Worm (Caenorhabditis elegans) whole organism, late embryonic: Measurements from ENCODE around the gene Y7A5A.20.

Experiments used
- C08G9.2 ChIP-seq: sonication (generic microtip); optimal IDR thresholded peaks from 2 replicates; lab custom pipeline; 2016; ENCODE audit warnings: mild to moderate bottlenecking, missing genetic modification characterization, moderate library complexity, missing compliant biosample characterization
- C38D4.7 ChIP-seq: fragments of 200-800 bp; sonication (Bioruptor generic); optimal IDR thresholded peaks from 2 replicates; lab custom pipeline; 2018; ENCODE audit warnings: mild to moderate bottlenecking, missing genetic modification characterization, moderate library complexity, missing compliant biosample characterization
- K02D7.2 ChIP-seq: sonication (generic microtip); optimal IDR thresholded peaks from 2 replicates; lab custom pipeline; 2017; ENCODE audit warnings: mild to moderate bottlenecking, missing genetic modification characterization, missing compliant biosample characterization
- K09A11.1 ChIP-seq: sonication (generic microtip); optimal IDR thresholded peaks from 2 replicates; lab custom pipeline; 2017; ENCODE audit warnings: antibody characterized with exemption, mild to moderate bottlenecking, missing genetic modification characterization, missing compliant biosample characterization; ENCODE audit not compliant: insufficient read depth
- T23F11.4 ChIP-seq: fragments of 200-800 bp; sonication (Bioruptor generic); optimal IDR thresholded peaks from 2 replicates; lab custom pipeline; 2018; ENCODE audit warnings: mild to moderate bottlenecking, missing genetic modification characterization, missing compliant biosample characterization
- ahr-1 ChIP-seq: sonication (generic microtip); optimal IDR thresholded peaks from 2 replicates; lab custom pipeline; 2016; ENCODE audit warnings: missing genetic modification characterization, missing compliant biosample characterization
- ceh-14 ChIP-seq: sonication (generic microtip); optimal IDR thresholded peaks from 2 replicates; lab custom pipeline; 2016; ENCODE audit warnings: missing genotype, missing genetic modification characterization, missing compliant biosample characterization
- ceh-18 ChIP-seq: sonication (generic microtip); optimal IDR thresholded peaks from 2 replicates; lab custom pipeline; 2016; ENCODE audit warnings: missing genetic modification characterization, missing compliant biosample characterization
- ceh-19 ChIP-seq: fragments of 200-800 bp; sonication (Bioruptor generic); optimal IDR thresholded peaks from 2 replicates; lab custom pipeline; 2018; ENCODE audit warnings: mild to moderate bottlenecking, missing genetic modification characterization, missing compliant biosample characterization
- ceh-24 ChIP-seq: sonication (generic microtip); optimal IDR thresholded peaks from 2 replicates; lab custom pipeline; 2016; ENCODE audit warnings: mild to moderate bottlenecking, missing genetic modification characterization, missing compliant biosample characterization
- ceh-31 ChIP-seq: sonication (generic microtip); optimal IDR thresholded peaks from 2 replicates; lab custom pipeline; 2016; ENCODE audit warnings: missing genetic modification characterization, missing compliant biosample characterization
- ceh-34 ChIP-seq: sonication (generic microtip); optimal IDR thresholded peaks from 2 replicates; lab custom pipeline; 2016; ENCODE audit warnings: mild to moderate bottlenecking, missing genetic modification characterization, missing compliant biosample characterization
- ceh-45 ChIP-seq: fragments of 200-800 bp; sonication (Bioruptor generic); IDR thresholded peaks from 2 replicates; pipeline ENCODE4 v1.3.6; 2022; ENCODE audit warnings: missing genetic modification reagents, missing genetic modification characterization, missing compliant biosample characterization
- ceh-9 ChIP-seq: sonication (generic microtip); optimal IDR thresholded peaks from 2 replicates; lab custom pipeline; 2016; ENCODE audit warnings: mild to moderate bottlenecking, missing genetic modification characterization, inconsistent platforms, missing compliant biosample characterization
- che-1 ChIP-seq: sonication (generic microtip); optimal IDR thresholded peaks from 2 replicates; lab custom pipeline; 2016; ENCODE audit warnings: mild to moderate bottlenecking, missing genetic modification characterization, missing compliant biosample characterization
- dmd-4 ChIP-seq: sonication (generic microtip); optimal IDR thresholded peaks from 2 replicates; lab custom pipeline; 2016; ENCODE audit warnings: borderline replicate concordance, missing genetic modification characterization, missing compliant biosample characterization
- elt-2 ChIP-seq: sonication (generic microtip); optimal IDR thresholded peaks from 2 replicates; lab custom pipeline; 2016; ENCODE audit warnings: missing genetic modification reagents, missing genetic modification characterization, missing compliant biosample characterization
- ets-4 ChIP-seq: sonication (generic microtip); optimal IDR thresholded peaks from 2 replicates; lab custom pipeline; 2016; ENCODE audit warnings: missing genetic modification characterization, missing compliant biosample characterization
- fax-1 ChIP-seq: sonication (generic microtip); optimal IDR thresholded peaks from 2 replicates; lab custom pipeline; 2016; ENCODE audit warnings: missing genotype, missing genetic modification characterization, missing compliant biosample characterization
- hlh-15 ChIP-seq: sonication (generic microtip); optimal IDR thresholded peaks from 2 replicates; lab custom pipeline; 2016; ENCODE audit warnings: missing genetic modification characterization, missing compliant biosample characterization
- hlh-30 ChIP-seq: sonication (generic microtip); optimal IDR thresholded peaks from 2 replicates; lab custom pipeline; 2017; ENCODE audit warnings: antibody characterized with exemption, missing genetic modification characterization, missing compliant biosample characterization; ENCODE audit not compliant: insufficient read depth
- lin-11 ChIP-seq: fragments of 200-800 bp; sonication (Bioruptor generic); optimal IDR thresholded peaks from 2 replicates; lab custom pipeline; 2018; ENCODE audit warnings: mild to moderate bottlenecking, missing genetic modification characterization, missing compliant biosample characterization
- mec-3 ChIP-seq: sonication (generic microtip); optimal IDR thresholded peaks from 2 replicates; lab custom pipeline; 2016; ENCODE audit warnings: borderline replicate concordance, missing genetic modification characterization, missing compliant biosample characterization
- nhr-232 ChIP-seq: sonication (generic microtip); optimal IDR thresholded peaks from 2 replicates; lab custom pipeline; 2016; ENCODE audit warnings: missing genetic modification characterization, missing compliant biosample characterization
- npax-4 ChIP-seq: sonication (generic microtip); optimal IDR thresholded peaks from 2 replicates; lab custom pipeline; 2016; ENCODE audit warnings: missing genetic modification characterization, missing compliant biosample characterization
- pax-1 ChIP-seq: fragments of 150-350 bp; optimal IDR thresholded peaks from 2 replicates; lab custom pipeline; 2014; ENCODE audit warnings: missing biosample characterization, missing genetic modification characterization
- pha-2 ChIP-seq: sonication (generic microtip); optimal IDR thresholded peaks from 2 replicates; lab custom pipeline; 2017; ENCODE audit warnings: mild to moderate bottlenecking, missing genetic modification characterization, missing compliant biosample characterization
- pha-4 ChIP-seq: fragments of 150-350 bp; optimal IDR thresholded peaks from 2 replicates; lab custom pipeline; 2018; ENCODE audit warnings: missing biosample characterization, missing genetic modification reagents, missing genetic modification characterization
- pqm-1 ChIP-seq: sonication (generic microtip); optimal IDR thresholded peaks from 2 replicates; lab custom pipeline; 2016; ENCODE audit warnings: missing genetic modification characterization, missing compliant biosample characterization
- rnt-1 ChIP-seq: sonication (generic microtip); optimal IDR thresholded peaks from 2 replicates; lab custom pipeline; 2016; ENCODE audit warnings: missing genetic modification characterization, missing compliant biosample characterization
- sdc-2 ChIP-seq: sonication (generic microtip); optimal IDR thresholded peaks from 2 replicates; lab custom pipeline; 2016; ENCODE audit warnings: missing genotype, missing genetic modification characterization, missing compliant biosample characterization
- sox-4 ChIP-seq: sonication (generic microtip); optimal IDR thresholded peaks from 2 replicates; lab custom pipeline; 2017; ENCODE audit warnings: mild to moderate bottlenecking, missing genetic modification characterization, inconsistent platforms, missing compliant biosample characterization
- tbx-2 ChIP-seq: sonication (generic microtip); optimal IDR thresholded peaks from 2 replicates; lab custom pipeline; 2016; ENCODE audit warnings: missing genetic modification characterization, missing compliant biosample characterization
- ttx-3 ChIP-seq: sonication (generic microtip); optimal IDR thresholded peaks from 2 replicates; lab custom pipeline; 2016; ENCODE audit warnings: missing genetic modification reagents, missing genetic modification characterization, missing compliant biosample characterization
- unc-55 ChIP-seq: sonication (generic microtip); optimal IDR thresholded peaks from 2 replicates; lab custom pipeline; 2017; ENCODE audit warnings: missing biosample characterization, missing genetic modification reagents, missing genetic modification characterization
- ztf-16 ChIP-seq: sonication (generic microtip); optimal IDR thresholded peaks from 2 replicates; lab custom pipeline; 2017; ENCODE audit warnings: missing genetic modification characterization, missing compliant biosample characterization

The Y7A5A.20 gene

ce11 chrX:15796633-15797032 lies 31.5 kb upstream of the Y7A5A.20 start:
- TF ChIP-seq dmd-4 (tag; lab: Kevin White, UChicago), result no peak
- TF ChIP-seq pha-2 (tag; lab: Kevin White, UChicago), result no peak
- TF ChIP-seq pqm-1, result no peak
- TF ChIP-seq C38D4.7 (GFP tag; lab: Kevin White, UChicago), result no peak
- no peak for TF ChIP-seq hlh-15 (tag; lab: Kevin White, UChicago)
- TF ChIP-seq ahr-1 (tag; lab: Kevin White, UChicago), result no peak
- no peak for TF ChIP-seq fax-1 (tag; lab: Kevin White, UChicago)
- TF ChIP-seq sdc-2 (tag; lab: Kevin White, UChicago), result no peak
- TF ChIP-seq rnt-1 (tag; lab: Kevin White, UChicago), result no peak
- TF ChIP-seq ttx-3 (tag; lab: Kevin White, UChicago), result no peak
- TF ChIP-seq ceh-18, result no peak
- no peak for TF ChIP-seq npax-4
- no peak for TF ChIP-seq K02D7.2 (tag; lab: Kevin White, UChicago)
- no peak for TF ChIP-seq ztf-16 (tag; lab: Kevin White, UChicago)
- no peak for TF ChIP-seq ceh-45 (GFP tag; lab: Robert Waterston, UW)

ce11 chrX:15799595-15799994 lies 28.6 kb upstream of the Y7A5A.20 start, which contains the start of gene Y7A5A.6:
Y7A5A.6 (minus strand) TSS chrX:15799695.
- TF ChIP-seq ahr-1 (tag; lab: Kevin White, UChicago) (no peak), T23F11.4 (GFP tag; lab: Kevin White, UChicago) (no peak), ceh-14 (tag; lab: Kevin White, UChicago) (no peak), hlh-30 (no peak), C08G9.2 (no peak), ceh-18 (no peak), hlh-15 (tag; lab: Kevin White, UChicago) (no peak), mec-3 (tag; lab: Kevin White, UChicago) (no peak), che-1 (no peak), lin-11 (no peak), pha-4 (tag; lab: Kevin White, UChicago) (no peak), ets-4 (tag; lab: Kevin White, UChicago) (no peak), rnt-1 (tag; lab: Kevin White, UChicago) (no peak)
- TF ChIP-seq, all 69 proteins: peak for 0

ce11 chrX:15801827-15802226 lies 26.3 kb upstream of the Y7A5A.20 start:
- TF ChIP-seq sox-4 (tag; lab: Kevin White, UChicago) (no peak), unc-55 (GFP tag; lab: Kevin White, UChicago) (no peak), rnt-1 (tag; lab: Kevin White, UChicago) (no peak), mec-3 (tag; lab: Kevin White, UChicago) (no peak), T23F11.4 (GFP tag; lab: Kevin White, UChicago) (no peak), elt-2 (tag; lab: Kevin White, UChicago) (no peak), ets-4 (tag; lab: Kevin White, UChicago) (no peak), ceh-18 (no peak), pqm-1 (no peak), ceh-31 (tag; lab: Kevin White, UChicago) (no peak), pax-1 (tag; lab: Kevin White, UChicago) (no peak), fax-1 (tag; lab: Kevin White, UChicago) (no peak), ceh-19 (GFP tag; lab: Kevin White, UChicago) (no peak)
- TF ChIP-seq, all 69 proteins: peak for 0

ce11 chrX:15804072-15804471 lies 24.1 kb upstream of the Y7A5A.20 start, which contains the start of gene Y7A5A.7:
Y7A5A.7 (minus strand) TSS chrX:15804172.
- TF ChIP-seq tbx-2 (tag; lab: Kevin White, UChicago) (no peak), ceh-24 (tag; lab: Kevin White, UChicago) (no peak), ceh-34 (no peak), sox-4 (tag; lab: Kevin White, UChicago) (no peak), hlh-30 (no peak), dmd-4 (tag; lab: Kevin White, UChicago) (no peak), nhr-232 (tag; lab: Kevin White, UChicago) (no peak), ceh-14 (tag; lab: Kevin White, UChicago) (no peak), K09A11.1 (tag; lab: Kevin White, UChicago) (no peak), ceh-19 (GFP tag; lab: Kevin White, UChicago) (no peak), rnt-1 (tag; lab: Kevin White, UChicago) (no peak), unc-55 (GFP tag; lab: Kevin White, UChicago) (no peak), ceh-9 (tag; lab: Kevin White, UChicago) (no peak), pha-2 (tag; lab: Kevin White, UChicago) (no peak)
